Comparison of ENCODE assay signal across 4 fruit fly cellular contexts in the genomic region with DNA sequence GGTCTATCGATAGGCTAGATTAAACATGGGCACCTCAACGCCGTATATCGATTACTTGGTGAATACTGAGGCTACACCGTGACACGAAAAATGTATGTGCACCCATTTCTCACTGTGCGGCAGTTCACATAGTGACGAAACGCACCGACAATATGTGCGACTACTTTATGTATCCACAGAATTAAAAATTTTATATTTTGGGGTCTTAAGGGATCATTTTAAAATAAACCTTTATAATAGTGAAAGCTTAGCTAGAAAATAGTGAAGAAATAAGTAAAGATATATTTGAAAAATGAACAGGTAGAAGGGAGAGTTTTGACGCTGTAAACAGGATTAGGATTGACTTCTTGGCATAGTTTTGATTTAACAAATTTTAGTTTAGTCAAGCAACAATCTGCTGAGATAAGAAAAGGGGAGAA.
TF ChIP-seq lines count a peak whose summit lies in the region.

TSS of gene mRpL4 (minus strand) at position 31 of the 419 bp plus-strand sequence.

TF ChIP-seq in whole organism, adult, 20 proteins besides CTCF, POLR2A, EP300 and RAD21 (continued from another document):
- peak; percentile 26 for TF ChIP-seq bab1 (GFP tag; optimal IDR thresholded peaks at IDR 0.05; lab: Kevin White, UChicago)
- no peak for TF ChIP-seq ovo (GFP tag; optimal IDR thresholded peaks at IDR 0.05; lab: Kevin White, UChicago)

TF ChIP-seq in whole organism, embryonic, 481 proteins besides CTCF, POLR2A, EP300 and RAD21 (continued from another document and continues in another):
- 0 out of 2 replicates have a peak, but pooled peaks have one; percentile 20 for TF ChIP-seq Awh (GFP tag; IDR thresholded peaks at IDR 0.05; lab: Robert Waterston, UW)
- TF ChIP-seq CG15514 (GFP tag; optimal IDR thresholded peaks at IDR 0.05; lab: Kevin White, UChicago), result peak; percentile 65
- TF ChIP-seq stc (GFP tag; IDR thresholded peaks at IDR 0.05; lab: Robert Waterston, UW), result peak; percentile 22; the same call in 1 of the 2 replicates
- TF ChIP-seq Abd-B (GFP tag; optimal IDR thresholded peaks at IDR 0.05; lab: Kevin White, UChicago), result peak; percentile 72
- TF ChIP-seq disco-r (GFP tag; optimal IDR thresholded peaks at IDR 0.05; lab: Kevin White, UChicago), result peak; percentile 35
- TF ChIP-seq CG11456 (GFP tag; IDR thresholded peaks at IDR 0.05; lab: Robert Waterston, UW), result no peak; the same call in 2 of the 3 replicates
- TF ChIP-seq CG5245 (GFP tag; optimal IDR thresholded peaks at IDR 0.05; lab: Kevin White, UChicago), result peak; percentile 41
- TF ChIP-seq pum (GFP tag; optimal IDR thresholded peaks at IDR 0.05; lab: Kevin White, UChicago), result peak; percentile 85
- TF ChIP-seq CG11093 (GFP tag; IDR thresholded peaks at IDR 0.05; lab: Robert Waterston, UW), result peak; percentile 18; the same call in 1 of the 3 replicates
- TF ChIP-seq PHDP (tag; optimal IDR thresholded peaks at IDR 0.05; lab: Kevin White, UChicago), result no peak
- no peak for TF ChIP-seq CrebB (tag; optimal IDR thresholded peaks at IDR 0.05; lab: Kevin White, UChicago)
- no peak for TF ChIP-seq jing (GFP tag; optimal IDR thresholded peaks at IDR 0.05; lab: Kevin White, UChicago)
- no peak for TF ChIP-seq dmrt99B (tag; optimal IDR thresholded peaks at IDR 0.05; lab: Kevin White, UChicago)
- peak; percentile 60 for TF ChIP-seq bcd (GFP tag; optimal IDR thresholded peaks at IDR 0.05; lab: Kevin White, UChicago)
- no peak for TF ChIP-seq Hmr (GFP tag; optimal IDR thresholded peaks at IDR 0.05; lab: Kevin White, UChicago)
- TF ChIP-seq usp (GFP tag; optimal IDR thresholded peaks at IDR 0.05; lab: Kevin White, UChicago), result no peak
- no peak for TF ChIP-seq sd (tag; optimal IDR thresholded peaks at IDR 0.05; lab: Kevin White, UChicago)
- peak; percentile 17 for TF ChIP-seq CG6254 (GFP tag; optimal IDR thresholded peaks at IDR 0.05; lab: Kevin White, UChicago)
- no peak for TF ChIP-seq crol (GFP tag; IDR thresholded peaks at IDR 0.05; lab: Robert Waterston, UW)
- no peak for TF ChIP-seq Hr51 (GFP tag; optimal IDR thresholded peaks at IDR 0.05; lab: Kevin White, UChicago)
- no peak for TF ChIP-seq emc (GFP tag; optimal IDR thresholded peaks at IDR 0.05; lab: Kevin White, UChicago)
- peak in 1 of 3 experiments; percentile 47 for TF ChIP-seq lola (GFP tag; optimal IDR thresholded peaks at IDR 0.05; lab: Kevin White, UChicago)
- no peak for TF ChIP-seq z (GFP tag; IDR thresholded peaks at IDR 0.05; lab: Robert Waterston, UW)
- no peak for TF ChIP-seq CG17568 (GFP tag; optimal IDR thresholded peaks at IDR 0.05; lab: Kevin White, UChicago)
- peak; percentile 95 for TF ChIP-seq CG7963 (GFP tag; IDR thresholded peaks at IDR 0.05; lab: Robert Waterston, UW; ENCODE audit: partially characterized antibody)
- TF ChIP-seq rib (GFP tag; IDR thresholded peaks at IDR 0.05; lab: Robert Waterston, UW), result no peak
- TF ChIP-seq CG9797 (GFP tag; optimal IDR thresholded peaks at IDR 0.05; lab: Kevin White, UChicago), result no peak
- no peak for TF ChIP-seq sim (GFP tag; IDR thresholded peaks at IDR 0.05; lab: Robert Waterston, UW)
- TF ChIP-seq CG10321 (GFP tag; IDR thresholded peaks at IDR 0.05; lab: Robert Waterston, UW), result no peak
- no peak for TF ChIP-seq yki (optimal IDR thresholded peaks at IDR 0.05; lab: Kevin White, UChicago)
- peak; percentile 2 for TF ChIP-seq grn (GFP tag; optimal IDR thresholded peaks at IDR 0.05; lab: Kevin White, UChicago)
- peak; percentile 98 for TF ChIP-seq inv (GFP tag; IDR thresholded peaks at IDR 0.05; lab: Robert Waterston, UW; ENCODE audit: partially characterized antibody)
- TF ChIP-seq CG6854 (GFP tag; optimal IDR thresholded peaks at IDR 0.05; lab: Kevin White, UChicago), result no peak
- TF ChIP-seq CG10979 (tag; optimal IDR thresholded peaks at IDR 0.05; lab: Kevin White, UChicago), result peak; percentile 50
- peak; percentile 98 for TF ChIP-seq chinmo (GFP tag; IDR thresholded peaks at IDR 0.05; lab: Robert Waterston, UW; ENCODE audit: partially characterized antibody)
- TF ChIP-seq maf-S (GFP tag; optimal IDR thresholded peaks at IDR 0.05; lab: Kevin White, UChicago), result peak; percentile 77
- no peak for TF ChIP-seq Lpt (GFP tag; optimal IDR thresholded peaks at IDR 0.05; lab: Kevin White, UChicago)
- peak; percentile 66; the same call in 1 of the 2 replicates for TF ChIP-seq chm (GFP tag; IDR thresholded peaks at IDR 0.05; lab: Robert Waterston, UW)
- peak; percentile 77 for TF ChIP-seq CG1603 (tag; optimal IDR thresholded peaks at IDR 0.05; lab: Kevin White, UChicago)
- TF ChIP-seq dm (GFP tag; optimal IDR thresholded peaks at IDR 0.05; lab: Kevin White, UChicago), result peak; percentile 79
- no peak for TF ChIP-seq ftz-f1 (GFP tag; optimal IDR thresholded peaks at IDR 0.05; lab: Kevin White, UChicago)

TF ChIP-seq in whole organism, prepupa, 60 proteins besides CTCF, POLR2A, EP300 and RAD21 (continued from another document):
- TF ChIP-seq topi (GFP tag; optimal IDR thresholded peaks at IDR 0.05; lab: Kevin White, UChicago) (no peak), CG10631 (GFP tag; optimal IDR thresholded peaks at IDR 0.05; lab: Kevin White, UChicago) (peak; percentile 56), Ets21C (GFP tag; optimal IDR thresholded peaks at IDR 0.05; lab: Kevin White, UChicago) (peak; percentile 44), fkh (GFP tag; optimal IDR thresholded peaks at IDR 0.05; lab: Kevin White, UChicago) (peak; percentile 59), CG6808 (GFP tag; optimal IDR thresholded peaks at IDR 0.05; lab: Kevin White, UChicago) (no peak), Sox15 (GFP tag; optimal IDR thresholded peaks at IDR 0.05; lab: Kevin White, UChicago) (peak; percentile 1), lz (GFP tag; optimal IDR thresholded peaks at IDR 0.05; lab: Kevin White, UChicago) (no peak), CG1621 (tag; optimal IDR thresholded peaks at IDR 0.05; lab: Kevin White, UChicago) (peak; percentile 52), CG8119 (GFP tag; IDR thresholded peaks at IDR 0.05; lab: Robert Waterston, UW) (no peak), OdsH (GFP tag; optimal IDR thresholded peaks at IDR 0.05; lab: Kevin White, UChicago) (no peak)

TF ChIP-seq in whole organism, wandering third instar larva, 38 proteins besides CTCF, POLR2A, EP300 and RAD21 (continued from another document):
- TF ChIP-seq Vsx2 (GFP tag; optimal IDR thresholded peaks at IDR 0.05; lab: Kevin White, UChicago; ENCODE audit: partially characterized antibody), result no peak
- TF ChIP-seq Sp1 (GFP tag; optimal IDR thresholded peaks at IDR 0.05; lab: Kevin White, UChicago), result no peak
- TF ChIP-seq N (GFP tag; optimal IDR thresholded peaks at IDR 0.05; lab: Kevin White, UChicago), result no peak
- TF ChIP-seq sage (GFP tag; optimal IDR thresholded peaks at IDR 0.05; lab: Kevin White, UChicago), result no peak
- no peak for TF ChIP-seq rgr (GFP tag; optimal IDR thresholded peaks at IDR 0.05; lab: Kevin White, UChicago)
- TF ChIP-seq brk (GFP tag; optimal IDR thresholded peaks at IDR 0.05; lab: Kevin White, UChicago), result no peak
- no peak for TF ChIP-seq HLH106 (tag; optimal IDR thresholded peaks at IDR 0.05; lab: Kevin White, UChicago)
